Worm (Caenorhabditis elegans) whole organism, L3 larva: ENCODE data around the gene F07H5.13.

Experiments used
- ama-1 ChIP-seq: fragments of 150-350 bp; optimal IDR thresholded peaks from 2 replicates; lab custom pipeline; 2018
- mml-1 ChIP-seq: fragments of 150-350 bp; sonication (generic microtip); optimal IDR thresholded peaks from 3 replicates; lab custom pipeline; 2014; ENCODE audit warnings: missing biosample characterization, missing genetic modification characterization
- nhr-12 ChIP-seq: fragments of 150-350 bp; optimal IDR thresholded peaks from 2 replicates; lab custom pipeline; 2014; ENCODE audit warnings: missing biosample characterization, missing genetic modification characterization
- nhr-237 ChIP-seq: fragments of 150-350 bp; optimal IDR thresholded peaks from 2 replicates; lab custom pipeline; 2014; ENCODE audit warnings: missing biosample characterization, missing genetic modification characterization
- nhr-28 ChIP-seq: fragments of 150-350 bp; optimal IDR thresholded peaks from 2 replicates; lab custom pipeline; 2014; ENCODE audit warnings: missing biosample characterization, missing genetic modification characterization
- unc-62 ChIP-seq: fragments of 150-350 bp; sonication (generic microtip); optimal IDR thresholded peaks from 4 replicates; lab custom pipeline; 2014; ENCODE audit warnings: missing biosample characterization, missing genetic modification reagents, missing genetic modification characterization
- ztf-4 ChIP-seq: fragments of 150-350 bp; optimal IDR thresholded peaks from 2 replicates; lab custom pipeline; 2014; ENCODE audit warnings: missing biosample characterization, missing genetic modification characterization

DNA sequence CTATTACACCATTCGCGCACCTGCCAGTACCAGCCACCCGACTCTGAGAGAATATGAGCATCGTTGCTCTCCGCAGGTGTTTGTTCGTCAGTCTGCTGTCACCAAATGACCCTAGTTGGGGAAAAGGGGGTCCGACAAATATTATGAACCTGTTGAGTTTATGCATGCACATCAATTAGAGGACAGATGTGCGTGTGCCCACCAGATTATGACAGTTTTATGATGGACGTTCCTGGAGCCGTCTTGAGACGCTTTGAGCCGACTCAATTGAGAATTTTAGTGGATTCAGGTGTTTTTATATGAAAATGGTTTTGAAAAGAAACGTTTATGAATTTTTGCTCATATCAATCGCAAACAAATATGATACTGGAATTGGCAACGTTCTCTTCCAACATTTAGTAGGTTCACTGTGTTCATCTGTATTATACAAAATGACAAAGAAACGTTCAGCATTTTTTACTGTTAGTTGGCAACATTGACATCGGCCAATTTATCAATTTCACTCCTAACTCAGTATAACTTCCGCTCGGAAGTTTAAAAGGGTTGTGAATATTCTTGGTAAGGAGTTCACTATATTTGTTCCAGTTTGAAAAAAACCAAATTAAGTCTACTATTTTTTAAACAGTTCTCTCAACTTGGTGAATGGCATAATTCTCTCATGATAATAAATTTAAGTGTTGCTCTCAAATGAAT lies 43.0 kb upstream of the F07H5.13 start:
- TF ChIP-seq ama-1 (lab: Kevin White, UChicago) (peak; percentile 99), nhr-12 (tag; lab: Kevin White, UChicago) (no peak), nhr-237 (tag; lab: Kevin White, UChicago) (no peak), mml-1 (tag; lab: Kevin White, UChicago) (no peak), unc-62 (GFP tag; lab: Kevin White, UChicago) (peak; percentile 27), ztf-4 (tag; lab: Kevin White, UChicago) (peak; percentile 78), nhr-28 (tag; lab: Kevin White, UChicago) (no peak)
